Fruit fly (Drosophila melanogaster) whole organism, embryonic: Measurements from ENCODE around the gene fbl.

Experiments
- CG10431 ChIP-seq: fragments of 200-800 bp; sonication (Bioruptor generic); optimal IDR thresholded peaks from 3 replicates; lab custom pipeline; 2018; ENCODE audit warnings: missing biosample characterization, mild to moderate bottlenecking, missing genetic modification characterization
- CG10462 ChIP-seq: fragments of 200-800 bp; sonication (Bioruptor generic); optimal IDR thresholded peaks from 2 replicates; lab custom pipeline; 2016; ENCODE audit warnings: missing biosample characterization, missing genetic modification characterization
- CG11093 ChIP-seq: fragments of 200-800 bp; sonication (Bioruptor generic); IDR thresholded peaks from 3 replicates; pipeline ENCODE4 v1.3.6; 2022; ENCODE audit warnings: missing biosample characterization, missing genetic modification characterization
- CG11560 ChIP-seq: fragments of 200-800 bp; sonication (Bioruptor generic); IDR thresholded peaks from 3 replicates; pipeline ENCODE4 v1.3.6; 2022; ENCODE audit warnings: missing biosample characterization, missing genetic modification characterization
- CG13287 ChIP-seq: fragments of 200-800 bp; sonication (Bioruptor generic); IDR thresholded peaks from 2 replicates; pipeline ENCODE4 v1.3.6; 2022; ENCODE audit warnings: missing biosample characterization, missing genetic modification characterization; ENCODE audit not compliant: partially characterized antibody
- CG13296 ChIP-seq: fragments of 200-800 bp; sonication (Bioruptor generic); optimal IDR thresholded peaks from 3 replicates; lab custom pipeline; 2018; ENCODE audit warnings: missing biosample characterization, mild to moderate bottlenecking, missing genetic modification characterization
- CG16779 ChIP-seq: fragments of 200-800 bp; sonication (Bioruptor generic); IDR thresholded peaks from 2 replicates; pipeline ENCODE4 v1.3.6; 2022; ENCODE audit warnings: missing biosample characterization, missing genetic modification characterization
- CG17912 ChIP-seq: fragments of 200-800 bp; sonication (Bioruptor generic); optimal IDR thresholded peaks from 2 replicates; lab custom pipeline; 2018; ENCODE audit warnings: missing biosample characterization, mild to moderate bottlenecking, missing genetic modification characterization
- CG30020 ChIP-seq: fragments of 200-800 bp; optimal IDR thresholded peaks from 2 replicates; lab custom pipeline; 2019; ENCODE audit warnings: missing biosample characterization, mild to moderate bottlenecking, missing genetic modification characterization, moderate library complexity
- CG31388 ChIP-seq: fragments of 200-800 bp; sonication (Bioruptor generic); optimal IDR thresholded peaks from 2 replicates; lab custom pipeline; 2016; ENCODE audit warnings: missing biosample characterization, missing genetic modification characterization
- CG3726 ChIP-seq: fragments of 200-800 bp; sonication (Bioruptor generic); IDR thresholded peaks from 3 replicates; pipeline ENCODE4, ENCODE4 v1.3.6; 2022; ENCODE audit warnings: missing biosample characterization, missing genetic modification characterization
- CG42726 ChIP-seq: fragments of 200-800 bp; sonication (Bioruptor generic); IDR thresholded peaks from 2 replicates; pipeline ENCODE4 v1.3.6; 2022; ENCODE audit warnings: missing biosample characterization, missing genetic modification characterization; ENCODE audit not compliant: partially characterized antibody
- CG6854 ChIP-seq: fragments of 200-800 bp; sonication (Bioruptor generic); optimal IDR thresholded peaks from 3 replicates; lab custom pipeline; 2017; ENCODE audit warnings: missing biosample characterization, mild to moderate bottlenecking, missing genetic modification characterization
- CTCF ChIP-seq: fragments of 200-800 bp; sonication (Bioruptor generic); optimal IDR thresholded peaks from 2 replicates; lab custom pipeline; 2017; ENCODE audit warnings: missing biosample characterization, mild to moderate bottlenecking, missing genetic modification characterization, moderate library complexity
- Dll ChIP-seq: fragments of 200-800 bp; sonication (Bioruptor generic); IDR thresholded peaks from 4 replicates; pipeline ENCODE4 v1.3.6; 2022; ENCODE audit warnings: missing biosample characterization, missing genetic modification characterization; ENCODE audit not compliant: partially characterized antibody
- H2.0 ChIP-seq: fragments of 200-800 bp; sonication (Bioruptor generic); IDR thresholded peaks from 2 replicates; pipeline ENCODE4 v1.3.6; 2022; ENCODE audit warnings: missing biosample characterization, missing genetic modification characterization
- Hmr ChIP-seq: fragments of 200-800 bp; sonication (Bioruptor generic); optimal IDR thresholded peaks from 3 replicates; lab custom pipeline; 2017; ENCODE audit warnings: mild to moderate bottlenecking, missing biosample characterization, missing genetic modification reagents, missing genetic modification characterization
- MTF-1 ChIP-seq: fragments of 200-800 bp; sonication (Bioruptor generic); optimal IDR thresholded peaks from 2 replicates; lab custom pipeline; 2018; ENCODE audit warnings: missing biosample characterization, mild to moderate bottlenecking, missing genetic modification characterization, borderline replicate concordance
- Nf-YC ChIP-seq: fragments of 200-800 bp; optimal IDR thresholded peaks from 3 replicates; lab custom pipeline; 2019; ENCODE audit warnings: missing biosample characterization, mild to moderate bottlenecking, missing genetic modification characterization, moderate library complexity
- Sry-δ ChIP-seq: fragments of 200-800 bp; sonication (Bioruptor generic); optimal IDR thresholded peaks from 2 replicates; lab custom pipeline; 2016; ENCODE audit warnings: missing biosample characterization, missing genetic modification characterization
- Trl ChIP-seq, 3 experiments: fragments of >200 bp in 2 of 3; fragments of 200-800 bp in 1 of 3; sonication (Bioruptor generic) in 1 of 3; optimal IDR thresholded peaks; 2 replicates in 1 of 3; 3 replicates in 2 of 3; lab custom pipeline; 2016 to 2017; ENCODE audit warnings: missing biosample characterization in 1 of 3, missing genetic modification characterization in 1 of 3
- al ChIP-seq: fragments of 200-800 bp; sonication (Bioruptor generic); IDR thresholded peaks from 2 replicates; pipeline ENCODE4 v1.3.6; 2022; ENCODE audit warnings: missing biosample characterization, missing genetic modification characterization
- aop ChIP-seq: fragments of 200-800 bp; sonication (Bioruptor generic); IDR thresholded peaks from 2 replicates; pipeline ENCODE4 v1.3.6; 2022; ENCODE audit warnings: missing biosample characterization, missing genetic modification characterization
- bbx ChIP-seq: fragments of 200-800 bp; sonication (Bioruptor generic); IDR thresholded peaks from 2 replicates; pipeline ENCODE4 v1.3.6; 2022; ENCODE audit warnings: missing biosample characterization, missing genetic modification characterization; ENCODE audit not compliant: partially characterized antibody
- cato ChIP-seq: fragments of 200-800 bp; sonication (Bioruptor generic); optimal IDR thresholded peaks from 2 replicates; lab custom pipeline; 2016; ENCODE audit warnings: missing biosample characterization, missing genetic modification characterization, borderline replicate concordance
- caup ChIP-seq: fragments of 200-800 bp; sonication (Bioruptor generic); optimal IDR thresholded peaks from 3 replicates; lab custom pipeline; 2017; ENCODE audit warnings: missing biosample characterization, mild to moderate bottlenecking, missing genetic modification characterization, moderate library complexity; ENCODE audit not compliant: severe bottlenecking
- cg ChIP-seq: fragments of 200-800 bp; sonication (Bioruptor generic); optimal IDR thresholded peaks from 3 replicates; lab custom pipeline; 2019; ENCODE audit warnings: missing biosample characterization, mild to moderate bottlenecking, missing genetic modification characterization, moderate library complexity
- ci ChIP-seq: fragments of 200-800 bp; sonication (Bioruptor generic); IDR thresholded peaks from 3 replicates; pipeline ENCODE4 v1.3.6; 2022; ENCODE audit warnings: missing biosample characterization, missing genetic modification characterization
- cwo ChIP-seq: fragments of 200-800 bp; sonication (Bioruptor generic); optimal IDR thresholded peaks from 3 replicates; lab custom pipeline; 2017; ENCODE audit warnings: missing biosample characterization, missing genetic modification characterization, mild to moderate bottlenecking, moderate library complexity, missing genetic modification reagents
- fru ChIP-seq: fragments of >200 bp; optimal IDR thresholded peaks from 2 replicates; lab custom pipeline; 2017
- gfzf ChIP-seq: fragments of 200-800 bp; sonication (Bioruptor generic); optimal IDR thresholded peaks from 2 replicates; lab custom pipeline; 2016; ENCODE audit warnings: missing biosample characterization, mild to moderate bottlenecking, missing genetic modification characterization, moderate library complexity
- grau ChIP-seq: fragments of 200-800 bp; optimal IDR thresholded peaks from 3 replicates; lab custom pipeline; 2019; ENCODE audit warnings: missing biosample characterization, mild to moderate bottlenecking, missing genetic modification characterization, moderate library complexity
- gsb-n ChIP-seq: fragments of 200-800 bp; sonication (Bioruptor generic); optimal IDR thresholded peaks from 3 replicates; lab custom pipeline; 2018; ENCODE audit warnings: missing biosample characterization, mild to moderate bottlenecking, missing genetic modification characterization
- ham ChIP-seq: fragments of 200-800 bp; sonication (Bioruptor generic); IDR thresholded peaks from 2 replicates; pipeline ENCODE4 v1.3.6; 2022; ENCODE audit warnings: missing biosample characterization, missing genetic modification characterization
- jumu ChIP-seq: fragments of 200-800 bp; sonication (Bioruptor generic); optimal IDR thresholded peaks from 3 replicates; lab custom pipeline; 2016; ENCODE audit warnings: missing biosample characterization, missing genetic modification characterization
- kni ChIP-seq: fragments of 200-800 bp; sonication (Bioruptor generic); optimal IDR thresholded peaks from 3 replicates; lab custom pipeline; 2017; ENCODE audit warnings: mild to moderate bottlenecking, missing biosample characterization, missing genetic modification reagents, missing genetic modification characterization
- lab ChIP-seq: fragments of 200-800 bp; sonication (Bioruptor generic); optimal IDR thresholded peaks from 3 replicates; lab custom pipeline; 2017; ENCODE audit warnings: missing biosample characterization, missing genetic modification characterization, mild to moderate bottlenecking, moderate library complexity, missing genetic modification reagents
- lilli ChIP-seq: fragments of 200-800 bp; sonication (Bioruptor generic); optimal IDR thresholded peaks from 3 replicates; lab custom pipeline; 2016; ENCODE audit warnings: missing biosample characterization, missing genetic modification characterization
- nerfin-1 ChIP-seq: fragments of 200-800 bp; sonication (Bioruptor generic); optimal IDR thresholded peaks from 3 replicates; lab custom pipeline; 2019; ENCODE audit warnings: missing biosample characterization, mild to moderate bottlenecking, missing genetic modification characterization, moderate library complexity
- oc ChIP-seq: fragments of 200-800 bp; sonication (Bioruptor generic); optimal IDR thresholded peaks from 2 replicates; lab custom pipeline; 2018; ENCODE audit warnings: missing biosample characterization, mild to moderate bottlenecking, missing genetic modification characterization, moderate library complexity
- otp ChIP-seq: fragments of 200-800 bp; sonication (Bioruptor generic); IDR thresholded peaks from 3 replicates; pipeline ENCODE4, ENCODE4 v1.3.6; 2022; ENCODE audit warnings: missing biosample characterization, missing genetic modification characterization
- phol ChIP-seq: fragments of 200-800 bp; sonication (Bioruptor generic); optimal IDR thresholded peaks from 3 replicates; lab custom pipeline; 2018; ENCODE audit warnings: missing biosample characterization, mild to moderate bottlenecking, missing genetic modification characterization, moderate library complexity
- pnt ChIP-seq: fragments of 200-800 bp; sonication (Bioruptor generic); optimal IDR thresholded peaks from 3 replicates; lab custom pipeline; 2016; ENCODE audit warnings: missing biosample characterization, missing genetic modification characterization
- ranshi ChIP-seq: fragments of 200-800 bp; sonication (Bioruptor generic); IDR thresholded peaks from 2 replicates; pipeline ENCODE4 v1.3.6; 2022; ENCODE audit warnings: missing biosample characterization, missing genetic modification characterization
- schlank ChIP-seq: fragments of 200-800 bp; sonication (Bioruptor generic); optimal IDR thresholded peaks from 2 replicates; lab custom pipeline; 2018; ENCODE audit warnings: missing biosample characterization, mild to moderate bottlenecking, missing genetic modification characterization
- tup ChIP-seq: fragments of 200-800 bp; sonication (Bioruptor generic); optimal IDR thresholded peaks from 2 replicates; lab custom pipeline; 2016; ENCODE audit warnings: missing biosample characterization, mild to moderate bottlenecking, missing genetic modification characterization, moderate library complexity
- tx ChIP-seq: fragments of 200-800 bp; sonication (Bioruptor generic); optimal IDR thresholded peaks from 2 replicates; lab custom pipeline; 2016; ENCODE audit warnings: missing biosample characterization, missing genetic modification characterization
- zen ChIP-seq: fragments of 200-800 bp; sonication (Bioruptor generic); optimal IDR thresholded peaks from 3 replicates; lab custom pipeline; 2018; ENCODE audit warnings: missing biosample characterization, mild to moderate bottlenecking, missing genetic modification characterization, moderate library complexity

The fbl gene

dm6 chr3L:20348581-20349093 is 35.6 kb upstream of the fbl start (continued):
- TF ChIP-seq otp (GFP tag; lab: Robert Waterston, UW) (0 out of 3 replicates have a peak, but pooled peaks have one; percentile 23), H2.0 (GFP tag; lab: Robert Waterston, UW) (no peak), MTF-1 (GFP tag; lab: Kevin White, UChicago) (no peak), kni (GFP tag; lab: Kevin White, UChicago) (no peak)
- TF ChIP-seq, all 482 proteins: peak for 7

dm6 chr3L:20349333-20349924 is 34.8 kb upstream of the fbl start:
- no peak for TF ChIP-seq ci (GFP tag; lab: Robert Waterston, UW)
- TF ChIP-seq lab = no peak
- no peak for TF ChIP-seq cato (GFP tag; lab: Kevin White, UChicago)
- TF ChIP-seq CG13287 (GFP tag; lab: Robert Waterston, UW) = peak; percentile 56
- TF ChIP-seq CG17912 (GFP tag; lab: Kevin White, UChicago) = no peak
- no peak for TF ChIP-seq fru (lab: Kevin White, UChicago)
- no peak for TF ChIP-seq CG10431 (GFP tag; lab: Kevin White, UChicago)
- TF ChIP-seq gsb-n = no peak
- no peak for TF ChIP-seq CG11093
- TF ChIP-seq Hmr = no peak
- no peak for TF ChIP-seq phol (tag; lab: Kevin White, UChicago)
- no peak for TF ChIP-seq ham (GFP tag; lab: Robert Waterston, UW)
- peak; percentile 33; the same call in 2 of the 4 replicates for TF ChIP-seq Dll
- TF ChIP-seq lilli (GFP tag; lab: Kevin White, UChicago) = no peak
- TF ChIP-seq gfzf = no peak
- TF ChIP-seq aop (GFP tag; lab: Robert Waterston, UW) = no peak
- no peak for TF ChIP-seq oc (tag; lab: Kevin White, UChicago)
- no peak for TF ChIP-seq CTCF (GFP tag; lab: Kevin White, UChicago)
- peak; percentile 75 for TF ChIP-seq cg (GFP tag; lab: Kevin White, UChicago)
- no peak for TF ChIP-seq CG11560 (tag; lab: Robert Waterston, UW)
- no peak for TF ChIP-seq nerfin-1 (tag; lab: Kevin White, UChicago)
- TF ChIP-seq jumu = no peak
- no peak for TF ChIP-seq CG3726 (GFP tag; lab: Robert Waterston, UW)
- no peak for TF ChIP-seq Sry-δ (GFP tag; lab: Kevin White, UChicago)
- peak; percentile 87 to 94 for TF ChIP-seq Trl (optimal IDR thresholded peaks at IDR 0.05; lab: Kevin White, UChicago)
- TF ChIP-seq Trl (GFP tag; optimal IDR thresholded peaks at IDR 0.05; lab: Kevin White, UChicago) = no peak
- no peak for TF ChIP-seq CG10462
- TF ChIP-seq al = no peak
- TF ChIP-seq bbx = no peak
- no peak for TF ChIP-seq CG30020
- TF ChIP-seq schlank (tag; lab: Kevin White, UChicago) = no peak
- no peak for TF ChIP-seq CG31388 (GFP tag; lab: Kevin White, UChicago)
- no peak for TF ChIP-seq CG42726 (GFP tag; lab: Robert Waterston, UW)
- no peak for TF ChIP-seq zen (tag; lab: Kevin White, UChicago)
- TF ChIP-seq grau (tag; lab: Kevin White, UChicago) = no peak
- TF ChIP-seq CG6854 (GFP tag; lab: Kevin White, UChicago) = no peak
- peak; percentile 65 for TF ChIP-seq Nf-YC (tag; lab: Kevin White, UChicago)
- no peak for TF ChIP-seq tup (GFP tag; lab: Kevin White, UChicago)
- no peak for TF ChIP-seq pnt
- TF ChIP-seq CG16779 (GFP tag; lab: Robert Waterston, UW) = no peak
- peak; percentile 73 for TF ChIP-seq cwo (GFP tag; lab: Kevin White, UChicago)
- TF ChIP-seq caup (GFP tag; lab: Kevin White, UChicago) = no peak
- no peak for TF ChIP-seq CG13296 (GFP tag; lab: Kevin White, UChicago)
- no peak for TF ChIP-seq tx (GFP tag; lab: Kevin White, UChicago)
- no peak for TF ChIP-seq ranshi (GFP tag; lab: Robert Waterston, UW)
